Fruit fly (Drosophila melanogaster): ENCODE measurements around the gene tgo.

DNA sequence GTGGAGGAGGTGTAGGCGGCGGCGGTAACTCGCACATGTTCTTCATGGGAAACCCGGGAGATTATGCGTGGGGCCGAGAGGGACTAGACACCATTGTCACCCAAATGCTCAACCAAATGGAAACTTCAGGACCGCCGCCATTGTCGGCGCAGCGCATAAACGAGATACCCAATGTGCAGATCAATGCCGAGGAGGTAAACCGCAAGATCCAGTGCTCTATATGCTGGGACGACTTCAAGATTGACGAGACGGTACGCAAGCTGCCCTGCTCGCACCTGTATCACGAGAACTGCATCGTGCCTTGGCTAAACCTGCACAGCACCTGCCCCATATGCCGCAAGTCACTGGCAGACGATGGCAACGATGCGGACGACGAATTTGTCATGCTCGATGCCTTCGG is 12.6 kb downstream of the tgo start:
- TF ChIP-seq Dll (optimal IDR thresholded peaks at IDR 0.05) (no peak), usp (GFP tag; optimal IDR thresholded peaks at IDR 0.05) (no peak), pan (optimal IDR thresholded peaks at IDR 0.05) (no peak)

Measured in whole organism.